Fruit fly (Drosophila melanogaster) whole organism, embryonic: ENCODE results near the gene CG5892.

Experiments
- CG10274 ChIP-seq: fragments of 200-800 bp; sonication (Bioruptor generic); optimal IDR thresholded peaks from 3 replicates; lab custom pipeline; 2017; ENCODE audit warnings: missing biosample characterization, mild to moderate bottlenecking, missing genetic modification characterization
- CG1832 ChIP-seq: fragments of 200-800 bp; sonication (Bioruptor generic); optimal IDR thresholded peaks from 2 replicates; lab custom pipeline; 2017; ENCODE audit warnings: missing biosample characterization, mild to moderate bottlenecking, missing genetic modification characterization, inconsistent platforms
- CG7372 ChIP-seq: fragments of 200-800 bp; sonication (Bioruptor generic); IDR thresholded peaks from 2 replicates; pipeline ENCODE4 v1.3.6; 2022; ENCODE audit warnings: missing biosample characterization, missing genetic modification characterization
- CG8924 ChIP-seq: fragments of 200-800 bp; optimal IDR thresholded peaks from 3 replicates; lab custom pipeline; 2019; ENCODE audit warnings: missing biosample characterization, mild to moderate bottlenecking, missing genetic modification characterization, moderate library complexity
- Dbx ChIP-seq: fragments of 200-800 bp; sonication (Bioruptor generic); IDR thresholded peaks from 3 replicates; pipeline ENCODE4 v1.3.6; 2022; ENCODE audit warnings: missing biosample characterization, missing genetic modification characterization
- ac ChIP-seq: fragments of 200-800 bp; sonication (Bioruptor generic); optimal IDR thresholded peaks from 3 replicates; lab custom pipeline; 2017; ENCODE audit warnings: missing biosample characterization, mild to moderate bottlenecking, missing genetic modification characterization
- ap ChIP-seq: fragments of 200-800 bp; sonication (Bioruptor generic); IDR thresholded peaks from 2 replicates; pipeline ENCODE4 v1.3.6; 2022; ENCODE audit warnings: missing biosample characterization, missing genetic modification characterization
- bowl ChIP-seq: fragments of 200-800 bp; sonication (Bioruptor generic); IDR thresholded peaks from 2 replicates; pipeline ENCODE4 v1.3.6; 2022; ENCODE audit warnings: missing biosample characterization, missing genetic modification characterization
- corto ChIP-seq: fragments of 200-800 bp; sonication (Bioruptor generic); optimal IDR thresholded peaks from 2 replicates; lab custom pipeline; 2016; ENCODE audit warnings: missing biosample characterization, mild to moderate bottlenecking, missing genetic modification characterization, moderate library complexity
- disco-r ChIP-seq: fragments of 200-800 bp; sonication (Bioruptor generic); optimal IDR thresholded peaks from 2 replicates; lab custom pipeline; 2016; ENCODE audit warnings: missing biosample characterization, missing genetic modification characterization
- lmd ChIP-seq: fragments of 200-800 bp; sonication (Bioruptor generic); IDR thresholded peaks from 2 replicates; pipeline ENCODE4 v1.3.6; 2022; ENCODE audit warnings: missing biosample characterization, missing genetic modification characterization
- mld ChIP-seq: fragments of 200-800 bp; sonication (Bioruptor generic); IDR thresholded peaks from 3 replicates; pipeline ENCODE4 v1.3.6; 2022; ENCODE audit warnings: missing biosample characterization, missing genetic modification characterization; ENCODE audit not compliant: partially characterized antibody
- sqz ChIP-seq: fragments of 200-800 bp; sonication (Bioruptor generic); optimal IDR thresholded peaks from 3 replicates; lab custom pipeline; 2018; ENCODE audit warnings: missing biosample characterization, mild to moderate bottlenecking, missing genetic modification characterization

dm6 chr3R:21282897-21283296 is 40.5 kb downstream of the CG5892 start, which contains the start of gene CG17298:
- no peak for TF ChIP-seq CG7372 (GFP tag; lab: Robert Waterston, UW)
- TF ChIP-seq corto: no peak
- TF ChIP-seq bowl (GFP tag; lab: Robert Waterston, UW): no peak
- TF ChIP-seq Dbx (GFP tag; lab: Robert Waterston, UW): no peak
- no peak for TF ChIP-seq CG8924 (tag; lab: Kevin White, UChicago)
- TF ChIP-seq sqz (GFP tag; lab: Kevin White, UChicago): no peak
- no peak for TF ChIP-seq ap (GFP tag; lab: Robert Waterston, UW)
- no peak for TF ChIP-seq lmd (GFP tag; lab: Robert Waterston, UW)
- TF ChIP-seq CG10274 (GFP tag; lab: Kevin White, UChicago): no peak
- TF ChIP-seq disco-r: no peak
- TF ChIP-seq CG1832 (GFP tag; lab: Kevin White, UChicago): no peak
- TF ChIP-seq mld (GFP tag; lab: Robert Waterston, UW): no peak
- no peak for TF ChIP-seq ac
